Fruit fly (Drosophila melanogaster) S2 (cell line): ENCODE results near the gene RhoGEF64C.

Experiments
- CG8478 ChIP-seq: fragments of >200 bp; optimal IDR thresholded peaks from 2 replicates; lab custom pipeline; 2018
- CTCF ChIP-seq, 2 experiments: fragments of >200 bp; optimal IDR thresholded peaks; 2 replicates each; lab custom pipeline; 2018

DNA sequence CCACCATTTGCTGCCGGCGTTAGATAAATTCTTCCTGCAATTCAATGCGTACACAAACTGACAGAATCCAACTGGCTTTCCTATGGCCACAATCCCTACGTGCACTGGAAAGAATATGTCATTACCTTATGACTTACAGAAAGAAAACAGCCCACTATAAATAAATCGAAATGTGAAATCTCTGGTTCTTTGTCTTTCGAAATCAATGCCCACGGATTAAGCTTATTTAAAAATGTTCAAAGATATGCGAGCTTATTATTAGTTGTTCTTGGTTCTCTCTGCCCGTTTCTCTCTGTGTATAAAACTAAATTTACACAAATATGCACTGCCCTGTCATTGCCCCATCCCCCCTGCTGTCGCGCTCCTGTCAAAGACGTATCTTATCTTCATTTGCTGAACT lies 52.6 kb downstream of the RhoGEF64C start:
- TF ChIP-seq CG8478 (lab: Kevin White, UChicago) (no peak), CTCF (optimal IDR thresholded peaks at IDR 0.05; lab: Kevin White, UChicago) (no peak)
